Fruit fly (Drosophila melanogaster): ENCODE measurements around the gene Sfmbt.

- TF ChIP-seq Dll (optimal IDR thresholded peaks at IDR 0.05) (no peak), pan (optimal IDR thresholded peaks at IDR 0.05) (no peak), CG8478 (optimal IDR thresholded peaks at IDR 0.05) (no peak), usp (GFP tag; optimal IDR thresholded peaks at IDR 0.05) (no peak)
Measured at dm6 chr2L:13142803-13143202, 33.8 kb downstream of the Sfmbt start, which contains the start of gene CG9928.

Measured in whole organism.